Fruit fly (Drosophila melanogaster) whole organism, pupa: ENCODE results near the gene SecCl.

Experiments
- CG13204 ChIP-seq: fragments of 200-800 bp; sonication (Bioruptor generic); optimal IDR thresholded peaks from 2 replicates; lab custom pipeline; 2018; ENCODE audit warnings: missing biosample characterization, mild to moderate bottlenecking, missing genetic modification characterization, moderate library complexity
- CG32121 ChIP-seq: fragments of 200-800 bp; sonication (Bioruptor generic); IDR thresholded peaks from 2 replicates; pipeline ENCODE4 v1.3.6; 2022; ENCODE audit warnings: missing biosample characterization, missing genetic modification characterization
- CG4496 ChIP-seq: fragments of 200-800 bp; sonication (Bioruptor generic); IDR thresholded peaks from 3 replicates; pipeline ENCODE4 v1.3.6; 2022; ENCODE audit warnings: missing biosample characterization, missing genetic modification characterization
- CG8159 ChIP-seq: fragments of 200-800 bp; sonication (Bioruptor generic); optimal IDR thresholded peaks from 3 replicates; lab custom pipeline; 2018; ENCODE audit warnings: missing biosample characterization, mild to moderate bottlenecking, missing genetic modification characterization, moderate library complexity
- EcR ChIP-seq: fragments of 200-800 bp; sonication (Bioruptor generic); optimal IDR thresholded peaks from 3 replicates; lab custom pipeline; 2019; ENCODE audit warnings: missing biosample characterization, missing genetic modification characterization, mild to moderate bottlenecking, moderate library complexity, missing genetic modification reagents
- Ets98B ChIP-seq: fragments of 200-800 bp; sonication (Bioruptor generic); IDR thresholded peaks from 2 replicates; pipeline ENCODE4 v1.3.6; 2022; ENCODE audit warnings: missing biosample characterization, missing genetic modification characterization
- rn ChIP-seq: fragments of 200-800 bp; sonication (Bioruptor generic); IDR thresholded peaks from 2 replicates; pipeline ENCODE4 v1.3.6; 2022; ENCODE audit warnings: missing biosample characterization, missing genetic modification characterization

DNA sequence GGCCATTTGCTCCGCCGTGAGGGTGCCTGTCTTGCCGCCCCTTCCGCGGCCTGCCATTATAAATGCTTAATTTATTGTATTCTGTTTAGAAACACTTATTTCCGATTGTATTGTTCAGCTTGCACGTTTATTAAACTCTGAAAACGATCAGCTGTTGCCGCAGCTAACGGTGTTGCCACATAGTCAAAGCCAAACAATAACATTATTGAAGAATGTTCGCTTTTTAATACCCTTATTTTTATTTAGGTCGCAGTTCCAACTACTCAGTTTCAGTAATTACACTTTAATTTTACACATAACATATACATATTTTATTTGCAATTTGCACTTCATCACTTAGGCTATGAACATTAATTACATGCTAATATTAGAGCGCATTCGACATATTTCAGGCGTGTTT is 42.9 kb upstream of the SecCl start, which contains the start of gene Polr3G:
- no peak for TF ChIP-seq CG8159 (tag; lab: Kevin White, UChicago)
- TF ChIP-seq EcR (GFP tag; lab: Kevin White, UChicago): no peak
- no peak for TF ChIP-seq CG13204 (GFP tag; lab: Kevin White, UChicago)
- no peak for TF ChIP-seq Ets98B (GFP tag; lab: Robert Waterston, UW)
- TF ChIP-seq CG4496 (GFP tag; lab: Robert Waterston, UW): no peak
- no peak for TF ChIP-seq CG32121 (GFP tag; lab: Robert Waterston, UW)
- TF ChIP-seq rn (GFP tag; lab: Robert Waterston, UW): no peak
